Fruit fly (Drosophila melanogaster) whole organism, embryonic: ENCODE results near the gene Rabex-5.

ENCODE experiments used
- Abd-B ChIP-seq: fragments of 200-800 bp; sonication (Bioruptor generic); optimal IDR thresholded peaks from 2 replicates; lab custom pipeline; 2018; ENCODE audit warnings: missing biosample characterization, mild to moderate bottlenecking, missing genetic modification characterization, moderate library complexity
- Atf6 ChIP-seq: fragments of 200-800 bp; sonication (Bioruptor generic); IDR thresholded peaks from 2 replicates; pipeline ENCODE4 v1.3.6; 2022; ENCODE audit warnings: missing biosample characterization, missing genetic modification characterization
- CG10147 ChIP-seq: fragments of 200-800 bp; sonication (Bioruptor generic); optimal IDR thresholded peaks from 2 replicates; lab custom pipeline; 2019; ENCODE audit warnings: missing biosample characterization, mild to moderate bottlenecking, missing genetic modification characterization, moderate library complexity
- CG1233 ChIP-seq: fragments of 200-800 bp; sonication (Bioruptor generic); optimal IDR thresholded peaks from 4 replicates; lab custom pipeline; 2018; ENCODE audit warnings: missing biosample characterization, mild to moderate bottlenecking, missing genetic modification characterization
- CG12659 ChIP-seq: fragments of 200-800 bp; sonication (Bioruptor generic); optimal IDR thresholded peaks from 3 replicates; lab custom pipeline; 2017; ENCODE audit warnings: mild to moderate bottlenecking, missing biosample characterization, missing genetic modification reagents, missing genetic modification characterization
- CG12744 ChIP-seq: fragments of 200-800 bp; sonication (Bioruptor generic); optimal IDR thresholded peaks from 2 replicates; lab custom pipeline; 2016; ENCODE audit warnings: missing biosample characterization, missing genetic modification characterization
- CG13296 ChIP-seq: fragments of 200-800 bp; sonication (Bioruptor generic); optimal IDR thresholded peaks from 3 replicates; lab custom pipeline; 2018; ENCODE audit warnings: missing biosample characterization, mild to moderate bottlenecking, missing genetic modification characterization
- CG13424 ChIP-seq: fragments of 200-800 bp; sonication (Bioruptor generic); optimal IDR thresholded peaks from 2 replicates; lab custom pipeline; 2019; ENCODE audit warnings: missing biosample characterization, mild to moderate bottlenecking, missing genetic modification characterization, moderate library complexity
- CG14014 ChIP-seq: fragments of 200-800 bp; sonication (Bioruptor generic); IDR thresholded peaks from 2 replicates; pipeline ENCODE4 v1.3.6; 2022; ENCODE audit warnings: missing biosample characterization, missing genetic modification characterization
- CG14441 ChIP-seq: fragments of 200-800 bp; sonication (Bioruptor generic); IDR thresholded peaks from 2 replicates; pipeline ENCODE4 v1.3.6; 2022; ENCODE audit warnings: missing biosample characterization, missing genetic modification characterization
- CG17385 ChIP-seq: fragments of 200-800 bp; sonication (Bioruptor generic); optimal IDR thresholded peaks from 3 replicates; lab custom pipeline; 2018; ENCODE audit warnings: missing biosample characterization, mild to moderate bottlenecking, missing genetic modification characterization
- CG1792 ChIP-seq: fragments of 200-800 bp; sonication (Bioruptor generic); optimal IDR thresholded peaks from 2 replicates; lab custom pipeline; 2016; ENCODE audit warnings: missing biosample characterization, missing genetic modification characterization
- CG18262 ChIP-seq: fragments of 200-800 bp; optimal IDR thresholded peaks from 3 replicates; lab custom pipeline; 2019; ENCODE audit warnings: missing biosample characterization, mild to moderate bottlenecking, missing genetic modification characterization, moderate library complexity
- CG30403 ChIP-seq: fragments of 200-800 bp; sonication (Bioruptor generic); optimal IDR thresholded peaks from 3 replicates; lab custom pipeline; 2016; ENCODE audit warnings: missing biosample characterization, missing genetic modification characterization
- CG30431 ChIP-seq: fragments of 200-800 bp; sonication (Bioruptor generic); optimal IDR thresholded peaks from 2 replicates; lab custom pipeline; 2017; ENCODE audit warnings: missing biosample characterization, missing genetic modification characterization
- CG4328 ChIP-seq: fragments of 200-800 bp; sonication (Bioruptor generic); optimal IDR thresholded peaks from 3 replicates; lab custom pipeline; 2017; ENCODE audit warnings: missing biosample characterization, missing genetic modification reagents, missing genetic modification characterization
- CG6175 ChIP-seq: fragments of 200-800 bp; sonication (Bioruptor generic); IDR thresholded peaks from 3 replicates; pipeline ENCODE4 v1.3.6; 2022; ENCODE audit warnings: missing biosample characterization, missing genetic modification characterization
- CG6272 ChIP-seq: fragments of 200-800 bp; sonication (Bioruptor generic); IDR thresholded peaks from 2 replicates; pipeline ENCODE4 v1.3.6; 2022; ENCODE audit warnings: missing biosample characterization, missing genetic modification characterization
- CG7839 ChIP-seq: fragments of 200-800 bp; sonication (Bioruptor generic); optimal IDR thresholded peaks from 3 replicates; lab custom pipeline; 2018; ENCODE audit warnings: missing biosample characterization, mild to moderate bottlenecking, missing genetic modification characterization, moderate library complexity
- CG8290 ChIP-seq, 3 experiments: fragments of 200-800 bp; sonication (Bioruptor generic); optimal IDR thresholded peaks; 2 replicates each; lab custom pipeline; 2016 to 2019; ENCODE audit warnings: missing biosample characterization in 3 of 3, missing genetic modification characterization in 3 of 3, mild to moderate bottlenecking in 2 of 3, moderate library complexity in 1 of 3
- CG8924 ChIP-seq: fragments of 200-800 bp; optimal IDR thresholded peaks from 3 replicates; lab custom pipeline; 2019; ENCODE audit warnings: missing biosample characterization, mild to moderate bottlenecking, missing genetic modification characterization, moderate library complexity
- CG9932 ChIP-seq: fragments of 200-800 bp; sonication (Bioruptor generic); IDR thresholded peaks from 2 replicates; pipeline ENCODE4 v1.3.6; 2022; ENCODE audit warnings: missing biosample characterization, missing genetic modification characterization
- CoRest ChIP-seq: fragments of 200-800 bp; sonication (Bioruptor generic); optimal IDR thresholded peaks from 3 replicates; lab custom pipeline; 2018; ENCODE audit warnings: missing biosample characterization, mild to moderate bottlenecking, missing genetic modification characterization, moderate library complexity
- Dek ChIP-seq: fragments of 200-800 bp; sonication (Bioruptor generic); optimal IDR thresholded peaks from 3 replicates; lab custom pipeline; 2019; ENCODE audit warnings: missing biosample characterization, mild to moderate bottlenecking, missing genetic modification characterization, moderate library complexity
- E2f1 ChIP-seq: fragments of 200-800 bp; sonication (Bioruptor generic); IDR thresholded peaks from 2 replicates; pipeline ENCODE4 v1.3.6; 2022; ENCODE audit warnings: missing biosample characterization, missing genetic modification characterization
- Fer3 ChIP-seq: fragments of 200-800 bp; sonication (Bioruptor generic); optimal IDR thresholded peaks from 2 replicates; lab custom pipeline; 2018; ENCODE audit warnings: missing biosample characterization, mild to moderate bottlenecking, missing genetic modification characterization, moderate library complexity
- Hr51 ChIP-seq, 2 experiments: fragments of 200-800 bp; sonication (Bioruptor generic); optimal IDR thresholded peaks; 2 replicates in 1 of 2; 3 replicates in 1 of 2; lab custom pipeline; 2016 to 2018; ENCODE audit warnings: missing biosample characterization in 2 of 2, missing genetic modification characterization in 2 of 2, mild to moderate bottlenecking in 1 of 2, moderate library complexity in 1 of 2
- Hsf ChIP-seq: fragments of 200-800 bp; sonication (Bioruptor generic); optimal IDR thresholded peaks from 3 replicates; lab custom pipeline; 2016; ENCODE audit warnings: missing biosample characterization, missing genetic modification characterization
- Lhr ChIP-seq: fragments of 200-800 bp; sonication (Bioruptor generic); optimal IDR thresholded peaks from 3 replicates; lab custom pipeline; 2017; ENCODE audit warnings: mild to moderate bottlenecking, missing biosample characterization, missing genetic modification reagents, missing genetic modification characterization
- Optix ChIP-seq: fragments of 200-800 bp; sonication (Bioruptor generic); IDR thresholded peaks from 3 replicates; pipeline ENCODE4 v1.3.6; 2022; ENCODE audit warnings: missing biosample characterization, missing genetic modification characterization
- Rfx ChIP-seq: fragments of 200-800 bp; sonication (Bioruptor generic); IDR thresholded peaks from 2 replicates; pipeline ENCODE4 v1.3.6; 2022; ENCODE audit warnings: missing biosample characterization, missing genetic modification characterization
- Sox102F ChIP-seq: fragments of 200-800 bp; sonication (Bioruptor generic); optimal IDR thresholded peaks from 2 replicates; lab custom pipeline; 2018; ENCODE audit warnings: missing biosample characterization, mild to moderate bottlenecking, missing genetic modification characterization, moderate library complexity
- ato ChIP-seq: fragments of 200-800 bp; sonication (Bioruptor generic); IDR thresholded peaks from 2 replicates; pipeline ENCODE4 v1.3.6; 2022; ENCODE audit warnings: missing biosample characterization, missing genetic modification characterization; ENCODE audit not compliant: partially characterized antibody
- chm ChIP-seq: fragments of 200-800 bp; sonication (Bioruptor generic); IDR thresholded peaks from 2 replicates; pipeline ENCODE4 v1.3.6; 2022; ENCODE audit warnings: missing biosample characterization, missing genetic modification characterization
- crp ChIP-seq, 2 experiments: fragments of 200-800 bp; sonication (Bioruptor generic); optimal IDR thresholded peaks; 2 replicates in 1 of 2; 3 replicates in 1 of 2; lab custom pipeline; 2017; ENCODE audit warnings: missing biosample characterization in 2 of 2, missing genetic modification characterization in 2 of 2, mild to moderate bottlenecking in 1 of 2, moderate library complexity in 1 of 2
- cwo ChIP-seq: fragments of 200-800 bp; sonication (Bioruptor generic); optimal IDR thresholded peaks from 3 replicates; lab custom pipeline; 2017; ENCODE audit warnings: missing biosample characterization, missing genetic modification characterization, mild to moderate bottlenecking, moderate library complexity, missing genetic modification reagents
- dmrt99B ChIP-seq: fragments of 200-800 bp; sonication (Bioruptor generic); optimal IDR thresholded peaks from 2 replicates; lab custom pipeline; 2018; ENCODE audit warnings: missing biosample characterization, mild to moderate bottlenecking, missing genetic modification characterization, moderate library complexity
- esg ChIP-seq: fragments of 200-800 bp; sonication (Bioruptor generic); conservative IDR thresholded peaks from 2 replicates; pipeline ENCODE4 v1.3.6; 2022; ENCODE audit warnings: missing biosample characterization, missing genetic modification characterization
- fd3F ChIP-seq: fragments of 200-800 bp; sonication (Bioruptor generic); optimal IDR thresholded peaks from 2 replicates; lab custom pipeline; 2018; ENCODE audit warnings: missing biosample characterization, mild to moderate bottlenecking, missing genetic modification characterization, moderate library complexity
- fd96Cb ChIP-seq: fragments of 200-800 bp; sonication (Bioruptor generic); optimal IDR thresholded peaks from 2 replicates; lab custom pipeline; 2018; ENCODE audit warnings: missing biosample characterization, mild to moderate bottlenecking, missing genetic modification characterization, moderate library complexity
- lmd ChIP-seq: fragments of 200-800 bp; sonication (Bioruptor generic); IDR thresholded peaks from 2 replicates; pipeline ENCODE4 v1.3.6; 2022; ENCODE audit warnings: missing biosample characterization, missing genetic modification characterization
- prd ChIP-seq, 3 experiments: fragments of >200 bp in 2 of 3; fragments of 200-800 bp in 1 of 3; sonication (Bioruptor generic) in 1 of 3; optimal IDR thresholded peaks in 2 of 3; IDR thresholded peaks in 1 of 3; 2 replicates in 2 of 3; 3 replicates in 1 of 3; pipeline versions ENCODE4 v1.3.6 to Lab custom; 2017 to 2022; ENCODE audit warnings: missing biosample characterization in 1 of 3, missing genetic modification characterization in 1 of 3
- row ChIP-seq: fragments of 200-800 bp; sonication (Bioruptor generic); IDR thresholded peaks from 3 replicates; pipeline ENCODE4 v1.3.6; 2022; ENCODE audit warnings: missing biosample characterization, missing genetic modification characterization
- sd ChIP-seq: fragments of 200-800 bp; sonication (Bioruptor generic); optimal IDR thresholded peaks from 3 replicates; lab custom pipeline; 2018; ENCODE audit warnings: missing biosample characterization, mild to moderate bottlenecking, missing genetic modification characterization, moderate library complexity
- slbo ChIP-seq: fragments of 200-800 bp; sonication (Bioruptor generic); IDR thresholded peaks from 2 replicates; pipeline ENCODE4 v1.3.6; 2022; ENCODE audit warnings: missing biosample characterization, missing genetic modification characterization
- sob ChIP-seq: fragments of 200-800 bp; sonication (Bioruptor generic); IDR thresholded peaks from 2 replicates; pipeline ENCODE4 v1.3.6; 2022; ENCODE audit warnings: missing biosample characterization, missing genetic modification characterization
- sr ChIP-seq: fragments of 200-800 bp; sonication (Bioruptor generic); IDR thresholded peaks from 3 replicates; pipeline ENCODE4 v1.3.6; 2022; ENCODE audit warnings: missing biosample characterization, missing genetic modification characterization
- ssp ChIP-seq: fragments of 200-800 bp; sonication (Bioruptor generic); IDR thresholded peaks from 2 replicates; pipeline ENCODE4 v1.3.6; 2022; ENCODE audit warnings: missing biosample characterization, missing genetic modification characterization
- tgo ChIP-seq: fragments of 200-800 bp; sonication (Bioruptor generic); IDR thresholded peaks from 3 replicates; pipeline ENCODE4 v1.3.6; 2022; ENCODE audit warnings: missing biosample characterization, missing genetic modification characterization

Rabex-5 gene

DNA sequence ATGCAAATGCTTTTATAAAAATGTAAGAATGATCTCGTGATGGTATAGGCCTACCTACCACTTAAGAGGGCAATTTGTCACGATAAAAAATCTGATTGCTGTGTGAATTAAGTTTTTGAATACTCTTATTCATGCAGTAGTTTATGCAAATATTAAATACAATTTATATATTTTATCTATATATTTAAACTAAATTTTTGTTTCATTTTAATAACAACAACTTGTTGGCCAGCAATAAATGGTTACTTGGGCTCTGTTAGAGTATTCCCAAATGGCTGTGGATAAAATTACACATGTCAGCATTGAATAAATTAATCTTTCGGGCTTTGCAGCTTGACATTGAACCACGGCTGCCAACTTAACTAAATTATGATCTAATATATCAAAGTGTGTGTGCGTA, 37.2 kb upstream of the Rabex-5 start:
- TF ChIP-seq CG30431 (GFP tag; lab: Kevin White, UChicago), result no peak
- peak; percentile 53 for TF ChIP-seq Fer3
- TF ChIP-seq Lhr (GFP tag; lab: Kevin White, UChicago), result no peak
- TF ChIP-seq lmd, result peak; percentile 27; the same call in 1 of the 2 replicates
- TF ChIP-seq fd3F (GFP tag; lab: Kevin White, UChicago), result peak; percentile 43
- peak; percentile 28 for TF ChIP-seq Dek (tag; lab: Kevin White, UChicago)
- TF ChIP-seq CG1792 (GFP tag; lab: Kevin White, UChicago), result no peak
- peak; percentile 70 for TF ChIP-seq slbo (GFP tag; lab: Robert Waterston, UW)
- no peak for TF ChIP-seq CG8290 (GFP tag; optimal IDR thresholded peaks at IDR 0.05; lab: Kevin White, UChicago)
- no peak for TF ChIP-seq CG8290 (tag; optimal IDR thresholded peaks at IDR 0.05; lab: Kevin White, UChicago)
- peak; percentile 15 for TF ChIP-seq CG17385 (GFP tag; lab: Kevin White, UChicago)
- peak; percentile 29 for TF ChIP-seq esg (GFP tag; lab: Robert Waterston, UW)
- peak; percentile 17; the same call in 2 of the 3 replicates for TF ChIP-seq tgo (GFP tag; lab: Robert Waterston, UW)
- TF ChIP-seq CG12744 (GFP tag; lab: Kevin White, UChicago), result no peak
- no peak for TF ChIP-seq chm (GFP tag; lab: Robert Waterston, UW)
- no peak for TF ChIP-seq Sox102F
- TF ChIP-seq sd (tag; lab: Kevin White, UChicago), result peak; percentile 18
- peak; percentile 51 for TF ChIP-seq CG9932 (GFP tag; lab: Robert Waterston, UW)
- TF ChIP-seq CG18262 (tag; lab: Kevin White, UChicago), result no peak
- TF ChIP-seq ssp (GFP tag; lab: Robert Waterston, UW), result no peak
- peak; percentile 51 for TF ChIP-seq Rfx
- TF ChIP-seq Hr51 (GFP tag; optimal IDR thresholded peaks at IDR 0.05; lab: Kevin White, UChicago), result no peak
- peak; percentile 69 for TF ChIP-seq row (GFP tag; lab: Robert Waterston, UW)
- no peak for TF ChIP-seq fd96Cb (tag; lab: Kevin White, UChicago)
- no peak for TF ChIP-seq prd (optimal IDR thresholded peaks at IDR 0.05; lab: Kevin White, UChicago)
- peak; percentile 29; the same call in 1 of the 3 replicates for TF ChIP-seq prd (GFP tag; IDR thresholded peaks at IDR 0.05; lab: Robert Waterston, UW)
- peak; percentile 27 for TF ChIP-seq CG8924 (tag; lab: Kevin White, UChicago)
- no peak for TF ChIP-seq ato
- peak; percentile 27 for TF ChIP-seq CG13424 (tag; lab: Kevin White, UChicago)
- TF ChIP-seq Hsf (GFP tag; lab: Kevin White, UChicago), result no peak
- peak; percentile 20 for TF ChIP-seq dmrt99B (tag; lab: Kevin White, UChicago)
- TF ChIP-seq sob (GFP tag; lab: Robert Waterston, UW), result peak; percentile 49; the same call in 1 of the 2 replicates
- no peak for TF ChIP-seq sr (GFP tag; lab: Robert Waterston, UW)
- peak; percentile 3 for TF ChIP-seq CG1233 (GFP tag; lab: Kevin White, UChicago)
- peak; percentile 61 for TF ChIP-seq cwo (GFP tag; lab: Kevin White, UChicago)
- no peak for TF ChIP-seq CG6272
- peak; percentile 35 for TF ChIP-seq E2f1 (GFP tag; lab: Robert Waterston, UW)
- TF ChIP-seq CG14014, result peak; percentile 62; the same call in 1 of the 2 replicates
- no peak for TF ChIP-seq Optix
- TF ChIP-seq CoRest (tag; lab: Kevin White, UChicago), result peak; percentile 40
- TF ChIP-seq CG7839 (tag; lab: Kevin White, UChicago), result peak; percentile 40
- TF ChIP-seq CG30403, result peak; percentile 18
- TF ChIP-seq CG13296 (GFP tag; lab: Kevin White, UChicago), result peak; percentile 37
- TF ChIP-seq CG4328 (GFP tag; lab: Kevin White, UChicago), result no peak
- TF ChIP-seq Abd-B (GFP tag; lab: Kevin White, UChicago), result peak; percentile 4
- TF ChIP-seq Atf6 (GFP tag; lab: Robert Waterston, UW), result peak; percentile 66; the same call in 1 of the 2 replicates
- peak; percentile 8 for TF ChIP-seq CG10147
- TF ChIP-seq CG14441 (GFP tag; lab: Robert Waterston, UW), result peak; percentile 41; the same call in 1 of the 2 replicates
- peak; percentile 17 for TF ChIP-seq CG12659 (GFP tag; lab: Kevin White, UChicago)
- TF ChIP-seq crp (GFP tag; optimal IDR thresholded peaks at IDR 0.05; lab: Kevin White, UChicago), result no peak
- TF ChIP-seq CG6175 (GFP tag; lab: Robert Waterston, UW), result no peak
